Worm (Caenorhabditis elegans): Measurements from ENCODE around the gene Y44F5A.1.

The Y44F5A.1 gene

DNA sequence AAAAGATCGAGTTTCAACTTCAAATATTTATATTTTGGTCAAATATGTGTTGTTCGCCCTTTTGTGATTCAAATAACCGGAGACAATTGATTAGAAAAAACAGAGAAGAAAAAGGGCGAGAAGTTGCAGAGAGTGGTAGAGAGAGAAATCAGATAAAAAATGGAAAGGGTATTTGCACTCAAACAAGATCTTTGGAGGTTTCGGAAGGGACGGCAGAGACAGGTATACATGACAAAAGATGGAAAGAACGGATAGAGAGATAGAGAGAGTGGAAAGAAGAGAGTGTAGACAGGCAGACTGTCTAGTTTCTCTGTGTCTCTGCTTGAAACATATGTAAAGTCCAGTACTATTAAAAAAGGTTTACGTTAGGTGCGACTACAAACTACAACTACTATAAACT, 11.3 kb downstream of the Y44F5A.1 start (continued):
- peak; percentile 27; the same call in 1 of the 2 replicates for TF ChIP-seq hmg-1.1 (GFP tag; IDR thresholded peaks at IDR 0.05)
- TF ChIP-seq dmd-9 (GFP tag; IDR thresholded peaks at IDR 0.05): no peak
- no peak for TF ChIP-seq Y105C5A.15 (GFP tag; IDR thresholded peaks at IDR 0.05)
- TF ChIP-seq unc-130 (GFP tag; optimal IDR thresholded peaks at IDR 0.05): no peak
- no peak for TF ChIP-seq F49E8.2 (tag; optimal IDR thresholded peaks at IDR 0.05; ENCODE audit: borderline replicate concordance)
- no peak for TF ChIP-seq duxl-1 (tag; optimal IDR thresholded peaks at IDR 0.05; ENCODE audit: poor library complexity)
- no peak for TF ChIP-seq F10B5.3 (tag; optimal IDR thresholded peaks at IDR 0.05)
- TF ChIP-seq rbr-2 (tag; optimal IDR thresholded peaks at IDR 0.05): no peak
- no peak for TF ChIP-seq nhr-41 (GFP tag; IDR thresholded peaks at IDR 0.05)
- no peak for TF ChIP-seq php-3 (GFP tag; IDR thresholded peaks at IDR 0.05)
- TF ChIP-seq nhr-6 (tag; optimal IDR thresholded peaks at IDR 0.05): no peak
- no peak for TF ChIP-seq daf-19 (GFP tag; conservative IDR thresholded peaks at IDR 0.05)
- TF ChIP-seq lin-39 (tag; optimal IDR thresholded peaks at IDR 0.05): no peak
- no peak for TF ChIP-seq ztf-11 (tag; optimal IDR thresholded peaks at IDR 0.05)
- TF ChIP-seq ZK546.5 (tag; optimal IDR thresholded peaks at IDR 0.05): no peak
- TF ChIP-seq attf-4 (tag; optimal IDR thresholded peaks at IDR 0.05): no peak
- TF ChIP-seq D1046.2 (GFP tag; IDR thresholded peaks at IDR 0.05): no peak
- no peak for TF ChIP-seq set-16 (GFP tag; IDR thresholded peaks at IDR 0.05)
- no peak for TF ChIP-seq mdt-29 (GFP tag; IDR thresholded peaks at IDR 0.05)
- TF ChIP-seq T20F7.1 (GFP tag; optimal IDR thresholded peaks at IDR 0.05): no peak
- no peak for TF ChIP-seq spr-3 (GFP tag; optimal IDR thresholded peaks at IDR 0.05)
- no peak for TF ChIP-seq pqm-1 (tag; optimal IDR thresholded peaks at IDR 0.05)
- no peak for TF ChIP-seq skn-1 (tag; optimal IDR thresholded peaks at IDR 0.05)
- TF ChIP-seq snpc-1.2 (GFP tag; IDR thresholded peaks at IDR 0.05): no peak
- TF ChIP-seq hif-1 (tag; optimal IDR thresholded peaks at IDR 0.05): no peak
- TF ChIP-seq madf-9 (GFP tag; conservative IDR thresholded peaks at IDR 0.05): no peak
- no peak for TF ChIP-seq daf-12 (tag; optimal IDR thresholded peaks at IDR 0.05)
- TF ChIP-seq dmd-6 (GFP tag; IDR thresholded peaks at IDR 0.05): peak; percentile 40
- no peak for TF ChIP-seq zip-11 (GFP tag; IDR thresholded peaks at IDR 0.05)
- TF ChIP-seq ceh-62 (tag; optimal IDR thresholded peaks at IDR 0.05): no peak
- TF ChIP-seq daf-8 (GFP tag; IDR thresholded peaks at IDR 0.05): no peak
- no peak for TF ChIP-seq egl-27 (tag; optimal IDR thresholded peaks at IDR 0.05)
- no peak for TF ChIP-seq fos-1 (tag; optimal IDR thresholded peaks at IDR 0.05)
- TF ChIP-seq ceh-28 (tag; optimal IDR thresholded peaks at IDR 0.05): no peak
- TF ChIP-seq lin-13 (GFP tag; optimal IDR thresholded peaks at IDR 0.05): peak; percentile 89
- TF ChIP-seq dmd-8 (GFP tag; IDR thresholded peaks at IDR 0.05): no peak
- no peak for TF ChIP-seq vab-7 (GFP tag; IDR thresholded peaks at IDR 0.05)
- peak; percentile 50 for TF ChIP-seq nhr-11 (tag; optimal IDR thresholded peaks at IDR 0.05)
- TF ChIP-seq tag-97 (GFP tag; IDR thresholded peaks at IDR 0.05): no peak
- TF ChIP-seq lin-29 (GFP tag; IDR thresholded peaks at IDR 0.05): no peak
- TF ChIP-seq dve-1 (tag; optimal IDR thresholded peaks at IDR 0.05; ENCODE audit: insufficient read depth): no peak
- TF ChIP-seq ztf-7 (tag; optimal IDR thresholded peaks at IDR 0.05): no peak
- TF ChIP-seq hlh-30 (tag; optimal IDR thresholded peaks at IDR 0.05; ENCODE audit: insufficient read depth): peak; percentile 26
- TF ChIP-seq nhr-102 (tag; optimal IDR thresholded peaks at IDR 0.05): no peak
- peak; percentile 64 for TF ChIP-seq hlh-11 (tag; optimal IDR thresholded peaks at IDR 0.05)
- no peak for TF ChIP-seq ceh-20 (GFP tag; IDR thresholded peaks at IDR 0.05)
- TF ChIP-seq T26A8.4 (GFP tag; IDR thresholded peaks at IDR 0.05): no peak
- no peak for TF ChIP-seq zfp-3 (GFP tag; conservative IDR thresholded peaks at IDR 0.05)
- no peak for TF ChIP-seq lin-38 (GFP tag; IDR thresholded peaks at IDR 0.05)
- TF ChIP-seq Y75B8A.6 (GFP tag; IDR thresholded peaks at IDR 0.05): no peak
- TF ChIP-seq nhr-48 (tag; optimal IDR thresholded peaks at IDR 0.05): peak; percentile 64
- 0 out of 2 replicates have a peak, but pooled peaks have one; percentile 40 for TF ChIP-seq ctbp-1 (GFP tag; IDR thresholded peaks at IDR 0.05)

All from whole organism, L4 larva.